Worm (Caenorhabditis elegans) whole organism, L1 larva: ENCODE measurements around the gene melo-1.

ENCODE experiments used
- ces-1 ChIP-seq: fragments of 150-350 bp; optimal IDR thresholded peaks from 2 replicates; lab custom pipeline; 2014; ENCODE audit warnings: missing biosample characterization, missing genetic modification reagents, missing genetic modification characterization
- egl-13 ChIP-seq: sonication (generic microtip); optimal IDR thresholded peaks from 2 replicates; lab custom pipeline; 2016; ENCODE audit warnings: missing genotype, missing genetic modification reagents, missing genetic modification characterization, missing compliant biosample characterization
- egl-27 ChIP-seq, 2 experiments: fragments of 150-350 bp in 1 of 2; sonication (generic microtip); optimal IDR thresholded peaks; 3 replicates each; lab custom pipeline; 2017 to 2018; ENCODE audit warnings: missing biosample characterization in 2 of 2, missing genetic modification characterization in 2 of 2, missing genetic modification reagents in 2 of 2
- fos-1 ChIP-seq: fragments of 150-350 bp; optimal IDR thresholded peaks from 2 replicates; lab custom pipeline; 2014; ENCODE audit warnings: missing biosample characterization, missing genetic modification characterization
- mep-1 ChIP-seq: fragments of 150-350 bp; optimal IDR thresholded peaks from 2 replicates; lab custom pipeline; 2014; ENCODE audit warnings: missing biosample characterization, missing genetic modification characterization
- nhr-12 ChIP-seq: sonication (generic microtip); optimal IDR thresholded peaks from 2 replicates; lab custom pipeline; 2017; ENCODE audit warnings: missing biosample characterization, missing genetic modification characterization
- nhr-28 ChIP-seq: fragments of 150-350 bp; optimal IDR thresholded peaks from 2 replicates; lab custom pipeline; 2014; ENCODE audit warnings: missing biosample characterization, missing genetic modification characterization
- nhr-71 ChIP-seq: sonication (generic microtip); optimal IDR thresholded peaks from 2 replicates; lab custom pipeline; 2016; ENCODE audit warnings: mild to moderate bottlenecking, missing genetic modification characterization, moderate library complexity, missing compliant biosample characterization
- snpc-4 ChIP-seq: fragments of 150-350 bp; optimal IDR thresholded peaks from 2 replicates; lab custom pipeline; 2014; ENCODE audit warnings: missing biosample characterization, missing genetic modification characterization
- unc-62 ChIP-seq: fragments of 150-350 bp; optimal IDR thresholded peaks from 2 replicates; lab custom pipeline; 2014; ENCODE audit warnings: missing biosample characterization, missing genetic modification reagents, missing genetic modification characterization

DNA sequence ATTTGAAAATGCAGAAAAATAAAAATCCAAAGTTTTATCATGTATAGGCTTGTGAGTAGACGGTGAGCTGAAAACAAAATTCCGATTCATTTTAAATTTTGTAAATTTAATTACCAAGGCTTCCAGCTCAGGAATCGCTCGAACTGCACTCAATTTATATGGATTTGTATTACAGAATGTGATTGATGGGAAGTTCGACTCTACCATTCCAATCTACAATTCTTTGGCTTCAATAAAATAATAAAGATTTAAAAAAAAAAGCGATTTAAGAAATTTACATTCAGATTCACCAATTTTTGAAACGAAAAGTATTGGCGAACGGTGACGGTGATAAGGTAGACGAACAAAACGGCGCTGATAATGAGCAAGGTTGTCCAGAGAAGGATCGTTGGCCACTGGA is 16.2 kb upstream of the melo-1 start:
- TF ChIP-seq mep-1 (tag; lab: Kevin White, UChicago) = no peak
- TF ChIP-seq egl-27 (tag; optimal IDR thresholded peaks at IDR 0.05; lab: Kevin White, UChicago) = no peak
- no peak for TF ChIP-seq ces-1
- no peak for TF ChIP-seq nhr-28
- no peak for TF ChIP-seq fos-1 (tag; lab: Kevin White, UChicago)
- no peak for TF ChIP-seq snpc-4 (tag; lab: Kevin White, UChicago)
- TF ChIP-seq nhr-12 (tag; lab: Kevin White, UChicago) = no peak
- TF ChIP-seq egl-13 (tag; lab: Kevin White, UChicago) = no peak
- no peak for TF ChIP-seq unc-62 (GFP tag; lab: Kevin White, UChicago)
- TF ChIP-seq nhr-71 (tag; lab: Kevin White, UChicago) = no peak
